Worm (Caenorhabditis elegans) whole organism, L1 larva: Measurements from ENCODE around the gene F35E8.2.

Source experiments
- C04F5.9 ChIP-seq: sonication (generic microtip); optimal IDR thresholded peaks from 2 replicates; lab custom pipeline; 2016; ENCODE audit warnings: missing genetic modification characterization, missing compliant biosample characterization
- C16A3.4 ChIP-seq: fragments of 150-350 bp; optimal IDR thresholded peaks from 2 replicates; lab custom pipeline; 2014; ENCODE audit warnings: missing biosample characterization, missing genetic modification characterization
- C34B4.2 ChIP-seq: sonication (generic microtip); optimal IDR thresholded peaks from 2 replicates; lab custom pipeline; 2017; ENCODE audit warnings: mild to moderate bottlenecking, missing genetic modification characterization, missing compliant biosample characterization
- alr-1 ChIP-seq: fragments of 200-800 bp; sonication (Bioruptor generic); optimal IDR thresholded peaks from 2 replicates; lab custom pipeline; 2018; ENCODE audit warnings: borderline replicate concordance, mild to moderate bottlenecking, missing genetic modification characterization, missing compliant biosample characterization
- blmp-1 ChIP-seq: fragments of 150-350 bp; optimal IDR thresholded peaks from 2 replicates; lab custom pipeline; 2014; ENCODE audit warnings: missing biosample characterization, missing genetic modification characterization
- ceh-63 ChIP-seq: fragments of 200-800 bp; sonication (Bioruptor generic); optimal IDR thresholded peaks from 2 replicates; lab custom pipeline; 2018; ENCODE audit warnings: mild to moderate bottlenecking, missing genetic modification characterization, missing compliant biosample characterization
- ceh-82 ChIP-seq, 3 experiments: fragments of 150-350 bp in 1 of 3; sonication (generic microtip) in 2 of 3; optimal IDR thresholded peaks; 2 replicates each; lab custom pipeline; 2014 to 2017; ENCODE audit warnings: missing biosample characterization in 3 of 3, missing genetic modification characterization in 3 of 3
- ceh-90 ChIP-seq: sonication (generic microtip); optimal IDR thresholded peaks from 2 replicates; lab custom pipeline; 2016; ENCODE audit warnings: missing genetic modification characterization, missing compliant biosample characterization
- egl-27 ChIP-seq, 2 experiments: fragments of 150-350 bp in 1 of 2; sonication (generic microtip); optimal IDR thresholded peaks; 3 replicates each; lab custom pipeline; 2017 to 2018; ENCODE audit warnings: missing biosample characterization in 2 of 2, missing genetic modification characterization in 2 of 2, missing genetic modification reagents in 2 of 2
- elt-2 ChIP-seq: sonication (generic microtip); optimal IDR thresholded peaks from 2 replicates; lab custom pipeline; 2016; ENCODE audit warnings: missing genetic modification characterization, mild to moderate bottlenecking, inconsistent platforms, missing compliant biosample characterization, missing genetic modification reagents
- grh-1 ChIP-seq: fragments of 200-800 bp; sonication (Bioruptor generic); IDR thresholded peaks from 2 replicates; pipeline ENCODE4 v1.3.6; 2022; ENCODE audit warnings: missing genetic modification reagents, missing genetic modification characterization, missing compliant biosample characterization
- hlh-17 ChIP-seq: fragments of 200-800 bp; sonication (Bioruptor generic); optimal IDR thresholded peaks from 2 replicates; lab custom pipeline; 2018; ENCODE audit warnings: missing genetic modification characterization, mild to moderate bottlenecking, missing compliant biosample characterization, moderate library complexity, borderline replicate concordance
- hpl-2 ChIP-seq: fragments of 150-350 bp; optimal IDR thresholded peaks from 2 replicates; lab custom pipeline; 2014; ENCODE audit warnings: missing biosample characterization, missing genetic modification reagents, missing genetic modification characterization
- jun-1 ChIP-seq: fragments of 150-350 bp; optimal IDR thresholded peaks from 2 replicates; lab custom pipeline; 2014; ENCODE audit warnings: missing biosample characterization, missing genetic modification reagents, missing genetic modification characterization
- lin-15B ChIP-seq: fragments of 150-350 bp; sonication (generic microtip); optimal IDR thresholded peaks from 3 replicates; lab custom pipeline; 2014; ENCODE audit warnings: missing biosample characterization, missing genetic modification characterization
- mab-9 ChIP-seq: fragments of 200-800 bp; sonication (Bioruptor generic); IDR thresholded peaks from 2 replicates; pipeline ENCODE4 v1.3.6; 2022; ENCODE audit warnings: missing genetic modification reagents, missing genetic modification characterization, missing compliant biosample characterization
- mdl-1 ChIP-seq, 2 experiments: fragments of 150-350 bp; optimal IDR thresholded peaks; 2 replicates each; lab custom pipeline; 2014 to 2017; ENCODE audit warnings: missing biosample characterization in 2 of 2, missing genetic modification characterization in 2 of 2, inconsistent platforms in 1 of 2
- mef-2 ChIP-seq: fragments of 150-350 bp; optimal IDR thresholded peaks from 2 replicates; lab custom pipeline; 2014; ENCODE audit warnings: missing biosample characterization, missing genetic modification characterization
- mep-1 ChIP-seq: fragments of 150-350 bp; optimal IDR thresholded peaks from 2 replicates; lab custom pipeline; 2014; ENCODE audit warnings: missing biosample characterization, missing genetic modification characterization
- nhr-12 ChIP-seq: sonication (generic microtip); optimal IDR thresholded peaks from 2 replicates; lab custom pipeline; 2017; ENCODE audit warnings: missing biosample characterization, missing genetic modification characterization
- nhr-19 ChIP-seq: fragments of 200-800 bp; sonication (Bioruptor generic); conservative IDR thresholded peaks from 2 replicates; pipeline ENCODE4 v1.3.6; 2022; ENCODE audit warnings: missing genetic modification characterization, missing compliant biosample characterization
- nhr-20 ChIP-seq: sonication (generic microtip); optimal IDR thresholded peaks from 2 replicates; lab custom pipeline; 2016; ENCODE audit warnings: mild to moderate bottlenecking, missing genetic modification characterization, missing compliant biosample characterization
- nhr-77 ChIP-seq: fragments of 150-350 bp; optimal IDR thresholded peaks from 2 replicates; lab custom pipeline; 2014; ENCODE audit warnings: missing biosample characterization, missing genetic modification characterization
- nhr-90 ChIP-seq: sonication (generic microtip); optimal IDR thresholded peaks from 2 replicates; lab custom pipeline; 2016; ENCODE audit warnings: mild to moderate bottlenecking, missing genetic modification characterization, missing compliant biosample characterization; ENCODE audit not compliant: poor library complexity
- pag-3 ChIP-seq: sonication (generic microtip); optimal IDR thresholded peaks from 2 replicates; lab custom pipeline; 2017; ENCODE audit warnings: missing genetic modification characterization, mild to moderate bottlenecking, missing compliant biosample characterization, antibody characterized with exemption, borderline replicate concordance; ENCODE audit not compliant: insufficient read depth
- snpc-4 ChIP-seq: fragments of 150-350 bp; optimal IDR thresholded peaks from 2 replicates; lab custom pipeline; 2014; ENCODE audit warnings: missing biosample characterization, missing genetic modification characterization
- snu-23 ChIP-seq: sonication (generic microtip); optimal IDR thresholded peaks from 2 replicates; lab custom pipeline; 2016; ENCODE audit warnings: missing genetic modification characterization, missing compliant biosample characterization
- sox-4 ChIP-seq: sonication (generic microtip); optimal IDR thresholded peaks from 2 replicates; lab custom pipeline; 2016; ENCODE audit warnings: missing genetic modification characterization, missing compliant biosample characterization
- sptf-1 ChIP-seq: fragments of 150-350 bp; optimal IDR thresholded peaks from 2 replicates; lab custom pipeline; 2014; ENCODE audit warnings: missing biosample characterization, missing genetic modification characterization
- sup-37 ChIP-seq: fragments of 200-800 bp; sonication (Bioruptor generic); optimal IDR thresholded peaks from 2 replicates; lab custom pipeline; 2018; ENCODE audit warnings: mild to moderate bottlenecking, missing genetic modification characterization, missing compliant biosample characterization
- swsn-7 ChIP-seq: sonication (generic microtip); optimal IDR thresholded peaks from 2 replicates; lab custom pipeline; 2016; ENCODE audit warnings: missing genetic modification characterization, missing compliant biosample characterization
- unc-98 ChIP-seq: fragments of 200-800 bp; sonication (Bioruptor generic); IDR thresholded peaks from 2 replicates; pipeline ENCODE4 v1.3.6; 2022; ENCODE audit warnings: missing genetic modification characterization, missing compliant biosample characterization
- zip-4 ChIP-seq: fragments of 200-800 bp; sonication (Bioruptor generic); optimal IDR thresholded peaks from 2 replicates; lab custom pipeline; 2018; ENCODE audit warnings: mild to moderate bottlenecking, missing genetic modification characterization, moderate library complexity, missing compliant biosample characterization
- ztf-11 ChIP-seq, 2 experiments: sonication (generic microtip); optimal IDR thresholded peaks; 2 replicates each; lab custom pipeline; 2016 to 2017; ENCODE audit warnings: missing genetic modification characterization in 2 of 2, missing biosample characterization in 1 of 2, missing compliant biosample characterization in 1 of 2

Gene F35E8.2

DNA sequence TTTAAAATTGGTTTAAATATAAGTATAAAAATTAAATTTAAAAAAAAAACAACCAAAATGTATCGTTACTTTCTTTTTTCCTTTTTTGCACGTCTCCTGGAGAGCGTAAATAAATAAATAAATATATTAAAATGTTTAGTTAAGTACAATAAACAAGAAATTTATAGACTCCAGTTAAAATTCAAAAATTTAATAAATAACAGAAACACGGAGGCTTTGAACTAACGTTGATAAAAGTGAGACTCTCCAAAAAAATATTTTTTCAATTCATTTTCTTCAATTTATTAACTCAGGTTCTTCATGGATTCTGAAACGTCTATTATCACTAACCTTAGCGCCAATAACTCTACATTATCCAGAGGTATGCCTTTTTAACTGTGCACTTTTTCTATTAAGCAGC lies 13.7 kb upstream of the F35E8.2 start, which contains the start of gene T06C12.12:
T06C12.12 (plus strand) TSS at position 301 of the 400 bp plus-strand sequence.
- TF ChIP-seq C04F5.9 (tag; lab: Kevin White, UChicago) (no peak), mef-2 (tag; lab: Kevin White, UChicago) (no peak)

ce11 chrV:15892696-15893095 lies 12.8 kb upstream of the F35E8.2 start, which contains the start of gene T06C12.11:
T06C12.11 (plus strand) TSS chrV:15892996.
- TF ChIP-seq nhr-90 (tag; lab: Kevin White, UChicago) (no peak), mdl-1 (tag; optimal IDR thresholded peaks at IDR 0.05; lab: Kevin White, UChicago) (no peak), ceh-82 (tag; optimal IDR thresholded peaks at IDR 0.05; lab: Kevin White, UChicago) (no peak), zip-4 (no peak), C34B4.2 (tag; lab: Kevin White, UChicago) (no peak), blmp-1 (tag; lab: Kevin White, UChicago) (no peak), nhr-20 (tag; lab: Kevin White, UChicago) (no peak), nhr-12 (tag; lab: Kevin White, UChicago) (no peak), mab-9 (GFP tag; lab: Robert Waterston, UW) (no peak), lin-15B (tag; lab: Kevin White, UChicago) (no peak)

DNA sequence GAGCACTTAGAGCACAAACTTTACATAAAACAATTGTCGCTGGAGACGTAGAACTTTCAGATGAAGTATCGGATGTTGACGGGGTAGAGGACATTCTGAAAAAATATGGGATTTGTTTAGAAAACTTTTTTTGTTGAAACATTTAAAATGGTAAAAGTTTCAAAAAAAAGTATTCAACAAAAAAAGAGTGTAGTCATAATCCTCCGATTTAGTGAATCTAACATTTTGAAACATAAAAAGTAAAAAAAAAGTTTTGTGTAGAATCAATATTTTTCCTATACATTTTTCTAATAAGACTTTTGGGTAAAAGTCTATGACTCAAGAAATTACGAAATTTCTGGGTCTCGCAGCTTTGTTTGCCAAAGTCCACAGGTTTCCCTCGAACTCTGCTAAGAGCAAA lies 8.8 kb upstream of the F35E8.2 start, which contains the start of gene nhr-213:
nhr-213 (minus strand) TSS at position 101 of the 400 bp plus-strand sequence.
- TF ChIP-seq jun-1 (no peak), sup-37 (GFP tag; lab: Kevin White, UChicago) (no peak), egl-27 (tag; optimal IDR thresholded peaks at IDR 0.05; lab: Kevin White, UChicago) (no peak), blmp-1 (tag; lab: Kevin White, UChicago) (no peak), swsn-7 (tag; lab: Kevin White, UChicago) (no peak), unc-98 (GFP tag; lab: Robert Waterston, UW) (no peak), ztf-11 (tag; optimal IDR thresholded peaks at IDR 0.05; lab: Kevin White, UChicago) (no peak), hpl-2 (GFP tag; lab: Kevin White, UChicago) (no peak), sptf-1 (tag; lab: Kevin White, UChicago) (no peak), nhr-77 (tag; lab: Kevin White, UChicago) (no peak), mef-2 (tag; lab: Kevin White, UChicago) (no peak)

DNA sequence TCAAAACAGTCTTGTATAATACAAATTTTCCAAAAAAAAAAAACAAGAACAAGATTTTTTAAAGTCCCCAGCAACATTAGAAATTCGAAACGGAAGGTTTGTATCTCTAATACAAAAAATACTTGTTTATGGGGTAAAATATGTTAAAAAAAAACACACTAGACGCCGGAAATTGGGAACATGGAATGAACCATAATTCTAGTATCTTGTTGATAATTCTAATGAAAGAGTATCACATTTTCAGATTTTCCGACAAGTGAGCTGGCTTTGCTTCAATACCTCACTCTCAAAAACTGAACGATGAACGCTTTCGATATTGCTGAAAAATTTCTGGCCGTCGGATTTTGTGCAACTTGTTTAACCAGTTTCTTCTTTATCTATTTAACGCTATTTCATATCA lies 7.8 kb upstream of the F35E8.2 start, which contains the start of gene str-60:
str-60 (plus strand) TSS at position 301 of the 400 bp plus-strand sequence.
- TF ChIP-seq sox-4 (tag; lab: Kevin White, UChicago) (no peak), ceh-90 (tag; lab: Kevin White, UChicago) (no peak), snpc-4 (tag; lab: Kevin White, UChicago) (no peak), elt-2 (tag; lab: Kevin White, UChicago) (no peak), C16A3.4 (no peak), swsn-7 (tag; lab: Kevin White, UChicago) (no peak), alr-1 (tag; lab: Kevin White, UChicago) (no peak), C34B4.2 (tag; lab: Kevin White, UChicago) (no peak), lin-15B (tag; lab: Kevin White, UChicago) (no peak), ceh-63 (GFP tag; lab: Kevin White, UChicago) (no peak), snu-23 (GFP tag; lab: Kevin White, UChicago) (no peak), mep-1 (tag; lab: Kevin White, UChicago) (no peak), grh-1 (GFP tag; lab: Robert Waterston, UW) (no peak), mdl-1 (tag; optimal IDR thresholded peaks at IDR 0.05; lab: Kevin White, UChicago) (no peak), nhr-19 (GFP tag; lab: Robert Waterston, UW) (no peak), nhr-77 (tag; lab: Kevin White, UChicago) (no peak), pag-3 (no peak), hlh-17 (no peak), nhr-12 (tag; lab: Kevin White, UChicago) (no peak)
